Fruit fly (Drosophila melanogaster): ENCODE measurements around the gene CG17292.

- no peak for TF ChIP-seq CG8290 (GFP tag; optimal IDR thresholded peaks at IDR 0.05)
- no peak for TF ChIP-seq CG8290 (tag; optimal IDR thresholded peaks at IDR 0.05)
- peak; percentile 33 for TF ChIP-seq CG16815 (GFP tag; optimal IDR thresholded peaks at IDR 0.05)
- no peak for TF ChIP-seq CG1647 (GFP tag; optimal IDR thresholded peaks at IDR 0.05)
- no peak for TF ChIP-seq CG2199 (GFP tag; IDR thresholded peaks at IDR 0.05)
- no peak for TF ChIP-seq ro (GFP tag; IDR thresholded peaks at IDR 0.05)
- TF ChIP-seq sisA (GFP tag; IDR thresholded peaks at IDR 0.05), result no peak
- peak; percentile 57 for TF ChIP-seq CG9437 (GFP tag; optimal IDR thresholded peaks at IDR 0.05)
- TF ChIP-seq TFAM (GFP tag; optimal IDR thresholded peaks at IDR 0.05), result no peak
- TF ChIP-seq CG6765 (GFP tag; optimal IDR thresholded peaks at IDR 0.05), result no peak
- TF ChIP-seq CG18764 (GFP tag; optimal IDR thresholded peaks at IDR 0.05), result no peak
- peak; percentile 67 for TF ChIP-seq HLHmδ (GFP tag; optimal IDR thresholded peaks at IDR 0.05)
Observed at dm6 chr2L:8414887-8415883, 44.9 kb downstream of the CG17292 start, which contains the start of the genes CG13398 and Akap200.
